Worm (Caenorhabditis elegans) whole organism, dauer: ENCODE measurements around the gene math-5.

ENCODE experiments used
- unc-62 ChIP-seq: sonication (generic microtip); optimal IDR thresholded peaks from 2 replicates; lab custom pipeline; 2017; ENCODE audit warnings: missing biosample characterization, missing genetic modification reagents, missing genetic modification characterization

Gene math-5

DNA sequence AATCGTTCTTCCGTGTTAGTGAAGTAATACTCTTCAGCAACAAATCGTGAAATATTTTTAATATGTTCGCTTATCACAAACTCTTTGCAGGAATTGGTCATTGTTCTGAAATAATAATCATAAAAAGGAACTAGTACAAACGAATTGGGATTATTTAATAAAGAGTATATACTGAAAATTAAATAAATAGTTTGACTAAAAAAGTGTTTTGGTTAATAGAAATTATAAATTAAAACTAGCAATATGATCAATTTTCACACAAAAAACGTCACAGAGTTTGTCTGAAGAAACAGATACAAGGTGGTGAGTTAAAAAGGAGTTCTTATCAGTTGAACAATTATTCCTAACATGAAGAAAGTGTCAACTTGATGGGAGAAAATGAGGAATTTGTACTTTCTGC, at the start of gene math-5:
Gene math-5, minus strand, starts transcription at position 101 of the 400 bp plus-strand sequence.
- no peak for TF ChIP-seq unc-62

DNA sequence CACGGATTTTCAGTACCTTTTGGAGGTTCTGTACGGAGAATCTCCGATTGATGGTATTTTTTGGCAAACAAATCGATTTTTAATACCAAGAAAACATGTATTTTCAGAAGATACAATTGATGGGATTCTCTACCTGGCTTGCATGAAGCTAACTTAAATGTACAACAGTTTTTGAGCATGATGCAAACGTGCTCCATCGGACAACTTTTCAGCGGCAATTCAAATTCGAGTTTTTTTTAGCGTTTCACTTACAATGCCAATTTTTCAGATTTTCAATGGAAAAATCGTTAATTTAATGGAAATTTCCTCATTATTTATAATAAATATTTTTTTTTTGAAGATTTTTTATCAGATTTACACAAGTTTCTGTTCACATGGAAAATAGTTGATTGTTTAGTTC, 46.0 kb upstream of the math-5 start:
- no peak for TF ChIP-seq unc-62

DNA sequence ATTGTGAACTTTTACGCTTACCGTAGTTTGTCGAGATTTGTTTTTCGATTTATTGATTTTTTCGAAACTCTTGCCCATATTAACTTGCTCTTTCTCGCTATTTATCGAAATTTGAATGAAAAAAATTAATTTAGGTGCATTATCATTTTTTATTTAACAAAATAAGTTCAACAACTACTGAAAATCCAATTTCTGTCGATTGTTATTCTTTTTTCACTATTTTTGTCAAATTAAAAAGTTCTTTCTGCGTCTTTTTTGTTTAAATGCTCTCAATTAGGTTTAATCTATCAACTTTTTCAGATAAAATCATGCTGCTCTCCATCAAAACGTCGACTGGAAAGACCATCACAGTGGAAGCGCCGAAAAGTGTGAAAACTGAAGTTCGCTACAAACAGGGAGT, 43.6 kb upstream of the math-5 start, which contains the start of gene F52C6.2:
Gene F52C6.2, plus strand, starts transcription at position 301 of the 400 bp plus-strand sequence.
- TF ChIP-seq unc-62, result no peak

DNA sequence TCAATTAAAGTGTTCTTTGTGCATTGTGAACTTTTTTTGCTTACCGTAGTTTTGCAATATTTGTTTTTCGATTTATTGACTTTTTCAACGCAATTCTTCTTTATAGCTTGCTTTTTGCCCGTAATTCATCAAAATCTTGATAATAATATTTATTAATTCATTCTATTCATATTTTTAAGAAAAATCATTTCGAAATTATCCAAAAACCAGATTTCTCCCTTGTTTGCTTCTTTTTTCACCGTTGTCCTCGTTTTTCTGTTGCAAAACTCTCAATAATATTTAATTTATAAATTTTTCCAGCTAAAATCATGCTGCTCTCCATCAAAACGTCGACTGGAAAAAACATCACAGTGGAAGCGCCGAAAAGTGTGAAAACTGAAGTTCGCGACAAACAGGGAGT, 41.9 kb upstream of the math-5 start, which contains the start of gene F52C6.3:
Gene F52C6.3, plus strand, starts transcription at position 301 of the 400 bp plus-strand sequence.
- TF ChIP-seq unc-62, result no peak

DNA sequence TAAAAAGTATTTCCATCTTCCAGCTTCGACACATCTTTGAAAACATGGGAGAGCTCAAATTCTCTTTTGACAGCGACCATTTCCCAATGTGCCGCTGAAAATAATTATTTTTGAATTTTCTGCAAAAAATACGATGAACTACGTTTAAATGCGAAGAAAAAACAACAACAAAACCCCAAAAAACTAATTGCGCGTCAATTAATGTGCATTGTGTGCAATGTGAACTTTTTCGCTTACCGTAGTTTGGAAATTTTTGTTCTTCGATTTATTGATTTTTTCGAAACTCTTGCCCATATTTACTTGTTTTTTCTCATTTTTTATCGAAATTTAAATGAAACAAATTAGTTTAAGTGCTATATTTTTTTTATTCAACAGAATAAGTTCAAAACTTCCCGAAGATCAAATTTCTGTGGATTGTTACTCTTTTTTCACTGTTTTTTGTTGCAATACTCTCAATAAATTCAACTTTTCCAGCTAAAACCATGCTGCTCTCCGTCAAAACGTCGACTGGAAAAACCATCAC, 40.1 kb upstream of the math-5 start, which contains the start of the genes bath-2 and F52C6.4:
Gene bath-2, minus strand, starts transcription at position 101 of the 523 bp plus-strand sequence.
Gene F52C6.4, plus strand, starts transcription at position 473 of the 523 bp plus-strand sequence.
- TF ChIP-seq unc-62, result no peak

DNA sequence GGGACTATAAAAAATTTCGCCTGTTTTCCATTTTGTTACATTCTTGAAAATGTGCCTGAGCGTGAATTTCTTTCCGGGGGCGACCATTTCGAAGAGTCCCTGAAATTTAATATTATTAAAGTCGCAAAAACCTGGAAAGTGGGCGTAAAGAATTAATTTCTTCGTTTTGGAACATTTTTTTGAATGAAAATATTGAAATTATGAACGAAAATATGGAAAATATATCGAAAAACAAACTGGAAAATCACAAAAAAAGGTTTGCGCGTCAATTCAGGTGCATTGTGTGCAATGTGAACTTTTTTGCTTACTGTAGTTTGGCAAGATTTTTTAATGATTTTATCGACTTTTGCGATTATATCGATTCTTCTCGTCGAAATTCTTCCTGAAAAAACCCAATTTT, 38.4 kb upstream of the math-5 start, which contains the start of gene bath-7:
Gene bath-7, minus strand, starts transcription at position 101 of the 400 bp plus-strand sequence.
- no peak for TF ChIP-seq unc-62

DNA sequence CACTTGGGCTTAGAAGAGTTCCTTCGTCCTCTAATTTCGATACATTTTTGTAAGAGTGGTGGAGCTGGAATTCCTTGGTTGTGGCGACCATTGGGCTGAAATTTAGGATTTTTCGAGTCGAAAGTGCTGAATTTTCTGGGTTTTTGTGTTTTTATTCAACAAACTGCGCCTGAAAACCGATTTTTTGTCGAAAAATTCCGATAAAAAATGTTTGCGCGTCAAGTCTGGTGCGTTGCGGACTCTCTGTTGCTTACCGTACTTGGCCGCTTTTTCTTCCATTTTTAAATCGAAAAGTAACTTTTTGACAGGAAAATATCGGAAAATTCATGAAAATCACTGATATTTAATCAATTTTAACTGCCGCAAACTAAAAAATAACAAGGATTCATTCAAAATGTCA, 35.3 kb upstream of the math-5 start, which contains the start of gene bath-4:
Gene bath-4, minus strand, starts transcription at position 101 of the 400 bp plus-strand sequence.
- no peak for TF ChIP-seq unc-62

DNA sequence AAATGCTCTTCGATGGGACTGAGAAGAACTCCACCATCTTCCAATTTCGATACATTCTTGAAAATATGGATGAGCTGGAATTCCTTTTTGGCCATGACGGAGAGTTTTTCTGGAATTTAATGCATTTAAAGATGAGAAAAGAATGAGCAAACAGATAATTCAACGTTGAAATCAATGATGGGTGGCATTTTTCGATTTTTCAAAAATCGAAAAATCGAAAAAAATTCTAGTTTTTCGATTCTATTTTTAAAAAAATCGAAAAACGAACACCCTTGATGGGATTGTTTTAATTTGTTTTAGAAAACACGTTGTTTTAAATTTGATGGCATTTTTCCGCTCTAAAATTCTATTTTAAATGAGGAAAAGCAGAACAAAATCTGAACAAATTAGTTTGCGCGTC, 30.1 kb upstream of the math-5 start, which contains the start of gene math-31:
Gene math-31, minus strand, starts transcription at position 101 of the 400 bp plus-strand sequence.
- TF ChIP-seq unc-62, result no peak

DNA sequence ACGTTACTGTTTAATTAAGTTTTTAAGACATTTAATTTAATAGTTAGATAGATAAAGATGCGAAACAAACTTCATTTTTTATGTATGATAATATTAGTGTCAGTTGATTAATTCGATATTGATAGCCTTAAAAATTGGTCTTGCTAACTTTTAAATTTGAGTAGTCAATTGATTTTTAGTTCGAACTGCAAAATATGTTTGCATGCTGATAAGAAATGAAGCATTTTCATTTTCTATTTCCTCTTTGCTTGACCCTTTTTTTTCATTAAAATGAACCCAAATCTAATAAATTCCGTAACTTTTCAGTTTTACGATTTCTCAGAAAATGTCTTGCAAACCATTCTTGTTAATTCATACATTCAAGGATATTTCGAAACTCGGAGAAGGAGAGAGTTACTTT, 22.5 kb upstream of the math-5 start, which contains the start of gene math-22:
Gene math-22, plus strand, starts transcription at position 301 of the 400 bp plus-strand sequence.
- TF ChIP-seq unc-62, result no peak

DNA sequence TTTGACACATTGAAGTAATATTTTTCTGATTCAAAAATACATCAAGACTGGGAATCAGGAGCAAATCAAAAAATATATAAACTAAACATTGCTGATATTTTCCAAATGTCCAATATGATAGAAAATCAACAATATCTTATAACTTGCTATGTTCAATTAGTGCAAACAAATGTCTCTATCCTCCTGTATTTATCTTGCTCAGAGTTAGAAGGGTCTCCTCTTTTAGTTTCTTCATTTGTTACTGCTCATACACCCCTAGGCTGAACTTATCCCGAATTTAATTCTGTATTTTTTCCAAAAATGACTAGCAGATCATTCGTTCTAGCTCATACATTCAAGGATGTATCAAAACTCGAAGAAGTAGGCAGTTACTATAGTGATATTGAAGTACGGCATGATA, 19.4 kb upstream of the math-5 start, which contains the start of gene math-23:
Gene math-23, plus strand, starts transcription at position 301 of the 400 bp plus-strand sequence.
- TF ChIP-seq unc-62, result no peak

DNA sequence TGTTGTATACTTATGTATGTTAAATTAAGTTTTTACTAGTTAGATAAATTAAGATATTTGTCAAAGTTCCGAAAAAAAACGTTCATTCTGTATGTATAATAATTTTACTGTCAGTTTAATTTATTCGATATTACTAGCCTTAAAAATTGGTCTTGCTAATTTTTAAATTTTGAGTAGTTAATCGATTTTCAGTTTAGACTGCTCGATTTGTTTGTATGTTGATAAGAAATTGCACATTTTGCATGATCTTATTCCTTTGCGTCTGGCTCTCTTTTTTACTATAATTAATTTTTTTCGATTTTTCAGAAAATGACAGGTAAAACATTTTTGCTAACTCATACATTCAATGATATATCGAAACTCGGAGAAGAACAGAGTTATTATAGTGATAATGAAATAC, 17.3 kb upstream of the math-5 start, which contains the start of gene math-24:
Gene math-24, plus strand, starts transcription at position 301 of the 400 bp plus-strand sequence.
- no peak for TF ChIP-seq unc-62

DNA sequence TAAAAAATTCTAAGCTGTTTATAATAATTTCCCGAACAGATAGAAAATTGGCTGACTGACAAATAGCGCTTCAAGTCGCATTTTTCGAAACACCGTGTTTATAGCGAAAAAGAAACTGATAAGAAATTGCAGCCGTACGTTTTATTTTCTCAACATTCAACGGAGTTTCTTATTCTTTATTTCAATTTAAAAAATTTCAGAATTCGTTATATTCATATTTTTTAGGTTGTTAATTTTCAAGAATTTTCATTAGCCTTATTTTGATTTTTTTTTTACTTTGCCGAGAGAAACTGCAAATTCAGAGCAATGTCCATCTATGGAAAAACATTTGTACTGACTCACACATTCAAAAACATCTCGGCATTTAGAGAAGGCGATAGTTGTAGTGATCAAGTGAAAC, 15.3 kb upstream of the math-5 start, which contains the start of gene C46F9.6:
Gene C46F9.6, plus strand, starts transcription at position 301 of the 400 bp plus-strand sequence.
- no peak for TF ChIP-seq unc-62

DNA sequence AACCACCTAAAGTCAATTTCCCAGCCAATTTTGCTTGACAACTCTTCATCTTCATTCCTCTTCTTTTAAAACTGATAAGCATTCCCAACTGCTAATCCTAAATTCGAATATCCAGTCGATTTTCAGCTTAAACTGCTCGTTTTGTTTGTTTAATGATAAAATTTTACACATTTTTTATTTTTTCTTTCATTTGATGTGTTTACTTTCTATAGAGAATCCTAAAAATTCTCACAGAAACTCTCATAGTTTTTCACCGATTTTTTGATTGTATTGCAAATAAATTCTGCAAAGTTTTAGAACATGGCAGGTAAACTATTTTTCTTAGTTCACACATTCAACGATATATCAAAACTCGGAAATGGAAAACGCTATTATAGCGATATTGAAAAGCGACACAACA, 13.2 kb upstream of the math-5 start, which contains the start of gene math-25:
Gene math-25, plus strand, starts transcription at position 301 of the 400 bp plus-strand sequence.
- no peak for TF ChIP-seq unc-62

DNA sequence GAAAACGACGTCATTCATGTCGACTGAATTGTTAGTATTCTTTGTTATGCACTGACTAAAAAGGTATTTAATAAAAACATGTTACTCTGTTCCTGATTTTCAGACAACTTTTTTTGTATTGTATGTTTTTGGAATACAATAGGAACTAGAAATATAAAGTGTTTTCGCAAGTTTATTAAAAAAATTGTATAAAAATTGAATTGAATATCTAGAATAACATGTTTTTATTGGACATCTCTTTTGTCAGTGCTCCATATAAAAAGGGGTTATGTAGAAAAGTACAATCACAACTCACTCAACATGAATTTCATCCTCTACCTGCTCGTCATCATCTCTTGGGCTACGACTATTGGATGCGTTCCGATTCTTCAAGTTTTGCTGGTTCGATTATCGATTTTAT, 12.7 kb upstream of the math-5 start, which contains the start of gene C46F9.5:
Gene C46F9.5, plus strand, starts transcription at position 301 of the 400 bp plus-strand sequence.
- TF ChIP-seq unc-62, result no peak

DNA sequence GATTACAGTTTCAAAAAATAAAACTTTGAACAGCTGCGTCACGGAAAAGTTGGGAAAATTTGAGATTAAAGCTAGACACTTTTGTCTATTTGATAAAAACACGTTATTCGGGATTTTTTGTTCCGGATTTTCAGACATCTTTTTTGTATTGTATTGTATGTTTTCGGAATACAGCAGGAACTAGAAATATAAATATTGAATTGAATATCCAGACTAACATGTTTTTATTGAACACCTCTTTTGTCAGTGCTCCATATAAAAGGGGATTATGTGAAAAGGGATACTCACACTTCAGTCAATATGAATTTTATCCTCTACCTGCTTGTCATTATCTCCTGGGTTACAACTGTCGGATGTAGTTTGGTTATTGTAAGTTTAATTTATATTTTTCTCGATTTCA, 11.3 kb upstream of the math-5 start, which contains the start of gene C16C4.1:
Gene C16C4.1, plus strand, starts transcription at position 301 of the 400 bp plus-strand sequence.
- no peak for TF ChIP-seq unc-62

DNA sequence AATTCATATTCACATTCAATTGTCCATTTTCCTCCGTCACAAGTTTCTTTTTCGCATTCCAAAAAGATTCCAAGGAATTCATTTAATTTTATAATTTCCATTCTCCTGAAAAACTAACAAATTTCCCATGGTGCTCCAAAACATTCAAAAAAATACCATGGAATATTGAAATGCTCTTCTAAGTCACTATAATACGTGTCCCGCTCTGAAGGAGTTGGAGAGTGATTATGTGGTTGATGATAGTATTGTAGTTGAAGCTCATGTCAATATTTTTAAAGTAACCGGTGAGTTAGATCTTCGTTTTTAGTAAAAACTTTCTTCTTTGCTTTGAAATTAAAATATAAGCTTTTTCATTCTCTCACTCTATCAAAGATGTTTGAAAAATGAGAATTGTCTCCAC, 8.1 kb upstream of the math-5 start, which contains the start of gene math-9:
Gene math-9, minus strand, starts transcription at position 101 of the 400 bp plus-strand sequence.
- no peak for TF ChIP-seq unc-62

DNA sequence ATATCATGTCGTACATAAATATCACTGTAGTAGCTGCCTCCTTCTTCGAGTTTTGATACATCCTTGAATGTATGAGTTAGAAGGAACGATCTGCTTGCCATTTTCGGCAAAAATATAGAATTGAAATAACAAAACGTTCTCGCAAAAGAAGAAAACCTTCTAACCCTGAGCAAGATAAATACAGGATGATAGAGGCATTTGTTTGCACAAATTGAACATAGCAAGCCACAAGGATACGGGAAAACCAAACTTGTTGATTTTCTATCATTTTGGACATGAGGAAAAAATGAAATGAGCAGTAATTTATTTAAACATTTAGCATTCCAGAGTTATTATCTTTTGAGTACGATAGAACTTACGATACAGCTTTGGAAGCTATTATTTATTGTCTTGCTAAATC, 6.5 kb upstream of the math-5 start, which contains the start of gene math-8:
Gene math-8, minus strand, starts transcription at position 101 of the 400 bp plus-strand sequence.
- TF ChIP-seq unc-62, result no peak
